Worm (Caenorhabditis elegans): ENCODE results near the gene ZK488.6.

Gene ZK488.6

ce11 chrV:619054-619453 lies 28.8 kb downstream of the ZK488.6 start, which contains the start of gene F48G7.4:
TSS of gene F48G7.4 (plus strand) at chrV:619453.
- TF ChIP-seq him-1 (tag; optimal IDR thresholded peaks at IDR 0.05) (no peak), W03F9.2 (tag; optimal IDR thresholded peaks at IDR 0.05) (peak; percentile 36)

- TF ChIP-seq dao-5 (tag; optimal IDR thresholded peaks at IDR 0.05), result no peak
- no peak for TF ChIP-seq him-1 (tag; optimal IDR thresholded peaks at IDR 0.05)
- no peak for TF ChIP-seq W03F9.2 (tag; optimal IDR thresholded peaks at IDR 0.05)
Measured at ce11 chrV:620987-621386, 30.7 kb downstream of the ZK488.6 start.

- TF ChIP-seq him-1 (tag; optimal IDR thresholded peaks at IDR 0.05) (no peak), dao-5 (tag; optimal IDR thresholded peaks at IDR 0.05) (no peak), W03F9.2 (tag; optimal IDR thresholded peaks at IDR 0.05) (no peak)
Measured at ce11 chrV:622902-623301, 32.6 kb downstream of the ZK488.6 start, which contains the start of gene F48G7.5. TSS of gene F48G7.5 (minus strand) at chrV:622935.

ce11 chrV:624922-625321 lies 34.6 kb downstream of the ZK488.6 start, which contains the start of gene srt-17:
TSS of gene srt-17 (minus strand) at chrV:625022.
- no peak for TF ChIP-seq him-1 (tag; optimal IDR thresholded peaks at IDR 0.05)
- no peak for TF ChIP-seq W03F9.2 (tag; optimal IDR thresholded peaks at IDR 0.05)
- no peak for TF ChIP-seq dao-5 (tag; optimal IDR thresholded peaks at IDR 0.05)

- TF ChIP-seq dao-5 (tag; optimal IDR thresholded peaks at IDR 0.05) (no peak), W03F9.2 (tag; optimal IDR thresholded peaks at IDR 0.05) (no peak), him-1 (tag; optimal IDR thresholded peaks at IDR 0.05) (no peak)
Measured at ce11 chrV:626321-626720, 36.0 kb downstream of the ZK488.6 start, which contains the start of gene F48G7.7. TSS of gene F48G7.7 (minus strand) at chrV:626421.

ce11 chrV:627585-627984 lies 37.3 kb downstream of the ZK488.6 start, which contains the start of gene F48G7.8:
TSS of gene F48G7.8 (minus strand) at chrV:627685.
- no peak for TF ChIP-seq him-1 (tag; optimal IDR thresholded peaks at IDR 0.05)
- no peak for TF ChIP-seq W03F9.2 (tag; optimal IDR thresholded peaks at IDR 0.05)
- TF ChIP-seq dao-5 (tag; optimal IDR thresholded peaks at IDR 0.05), result no peak

- TF ChIP-seq W03F9.2 (tag; optimal IDR thresholded peaks at IDR 0.05) (no peak), dao-5 (tag; optimal IDR thresholded peaks at IDR 0.05) (no peak), him-1 (tag; optimal IDR thresholded peaks at IDR 0.05) (no peak)
Measured at ce11 chrV:628527-628926, 38.2 kb downstream of the ZK488.6 start, which contains the start of gene F48G7.9. TSS of gene F48G7.9 (minus strand) at chrV:628627.

ce11 chrV:631832-632231 lies 41.5 kb downstream of the ZK488.6 start:
- TF ChIP-seq W03F9.2 (tag; optimal IDR thresholded peaks at IDR 0.05) (no peak), him-1 (tag; optimal IDR thresholded peaks at IDR 0.05) (no peak), dao-5 (tag; optimal IDR thresholded peaks at IDR 0.05) (no peak)

- TF ChIP-seq W03F9.2 (tag; optimal IDR thresholded peaks at IDR 0.05) (no peak), him-1 (tag; optimal IDR thresholded peaks at IDR 0.05) (no peak), dao-5 (tag; optimal IDR thresholded peaks at IDR 0.05) (no peak)
Measured at ce11 chrV:634855-635254, 44.6 kb downstream of the ZK488.6 start, which contains the start of gene F48G7.10. TSS of gene F48G7.10 (minus strand) at chrV:634955.

- TF ChIP-seq dao-5 (tag; optimal IDR thresholded peaks at IDR 0.05), result no peak
- no peak for TF ChIP-seq him-1 (tag; optimal IDR thresholded peaks at IDR 0.05)
- no peak for TF ChIP-seq W03F9.2 (tag; optimal IDR thresholded peaks at IDR 0.05)
Measured at ce11 chrV:635630-636029, 45.3 kb downstream of the ZK488.6 start.

- TF ChIP-seq W03F9.2 (tag; optimal IDR thresholded peaks at IDR 0.05) (no peak), him-1 (tag; optimal IDR thresholded peaks at IDR 0.05) (no peak)
Measured at ce11 chrV:636281-636680, 46.0 kb downstream of the ZK488.6 start, which contains the start of gene pals-31. TSS of gene pals-31 (plus strand) at chrV:636581.

- TF ChIP-seq dao-5 (tag; optimal IDR thresholded peaks at IDR 0.05) (no peak), him-1 (tag; optimal IDR thresholded peaks at IDR 0.05) (no peak), W03F9.2 (tag; optimal IDR thresholded peaks at IDR 0.05) (no peak)
Measured at ce11 chrV:638328-638727, 48.0 kb downstream of the ZK488.6 start, which contains the start of gene srj-37. TSS of gene srj-37 (plus strand) at chrV:638628.
